Worm (Caenorhabditis elegans) whole organism, L4 larva: Measurements from ENCODE around the gene clec-185.

Experiments used
- F49E8.2 ChIP-seq: sonication (generic microtip); optimal IDR thresholded peaks from 2 replicates; lab custom pipeline; 2016; ENCODE audit warnings: missing compliant biosample characterization, mild to moderate bottlenecking, missing genetic modification characterization, borderline replicate concordance
- ama-1 ChIP-seq: fragments of 150-350 bp; optimal IDR thresholded peaks from 2 replicates; lab custom pipeline; 2014; ENCODE audit warnings: inconsistent platforms, mixed read lengths
- ceh-82 ChIP-seq: sonication (generic microtip); optimal IDR thresholded peaks from 2 replicates; lab custom pipeline; 2017; ENCODE audit warnings: missing biosample characterization, missing genetic modification characterization
- duxl-1 ChIP-seq: sonication (generic microtip); optimal IDR thresholded peaks from 2 replicates; lab custom pipeline; 2016; ENCODE audit warnings: mild to moderate bottlenecking, missing genetic modification characterization, moderate library complexity, missing compliant biosample characterization; ENCODE audit not compliant: poor library complexity
- hlh-11 ChIP-seq: fragments of 200-800 bp; sonication (Bioruptor generic); optimal IDR thresholded peaks from 2 replicates; lab custom pipeline; 2018; ENCODE audit warnings: mild to moderate bottlenecking, missing genetic modification characterization, missing compliant biosample characterization
- mdl-1 ChIP-seq, 2 experiments: fragments of 150-350 bp in 1 of 2; sonication (generic microtip) in 1 of 2; optimal IDR thresholded peaks; 2 replicates each; lab custom pipeline; 2014 to 2017; ENCODE audit warnings: missing biosample characterization in 2 of 2, missing genetic modification characterization in 2 of 2
- snpc-4 ChIP-seq: fragments of 150-350 bp; optimal IDR thresholded peaks from 2 replicates; lab custom pipeline; 2014; ENCODE audit warnings: missing biosample characterization, missing genetic modification characterization
- zfp-3 ChIP-seq: fragments of 200-800 bp; sonication (Bioruptor generic); conservative IDR thresholded peaks from 2 replicates; pipeline ENCODE4 v1.3.6; 2022; ENCODE audit warnings: missing genetic modification reagents, missing genetic modification characterization, missing compliant biosample characterization
- ztf-11 ChIP-seq: fragments of 150-350 bp; optimal IDR thresholded peaks from 2 replicates; lab custom pipeline; 2014; ENCODE audit warnings: missing biosample characterization, missing genetic modification characterization

- TF ChIP-seq ztf-11 (tag; lab: Kevin White, UChicago): no peak
- TF ChIP-seq ceh-82 (tag; lab: Kevin White, UChicago): no peak
- TF ChIP-seq mdl-1 (tag; optimal IDR thresholded peaks at IDR 0.05; lab: Kevin White, UChicago): no peak
- no peak for TF ChIP-seq duxl-1 (tag; lab: Kevin White, UChicago)
- TF ChIP-seq snpc-4 (tag; lab: Kevin White, UChicago): no peak
- no peak for TF ChIP-seq zfp-3 (GFP tag; lab: Robert Waterston, UW)
- no peak for TF ChIP-seq hlh-11 (tag; lab: Kevin White, UChicago)
- no peak for TF ChIP-seq F49E8.2 (tag; lab: Kevin White, UChicago)
- no peak for TF ChIP-seq ama-1 (lab: Kevin White, UChicago)
Measured at ce11 chrIV:12487194-12487593, 48.7 kb downstream of the clec-185 start, which contains the start of gene sru-26.
